Fruit fly (Drosophila melanogaster) whole organism, embryonic: ENCODE data around the gene Tfb5.
A peak's percentile ranks its signal among the peaks of the same experiment; 100 is the strongest.

Experiments used
- Bdp1 ChIP-seq: fragments of 200-800 bp; sonication (Bioruptor generic); optimal IDR thresholded peaks from 3 replicates; lab custom pipeline; 2016; ENCODE audit warnings: missing biosample characterization, missing genetic modification characterization
- Blimp-1 ChIP-seq: fragments of 200-800 bp; sonication (Bioruptor generic); optimal IDR thresholded peaks from 3 replicates; lab custom pipeline; 2018; ENCODE audit warnings: missing biosample characterization, missing genetic modification characterization, mild to moderate bottlenecking, moderate library complexity, missing genetic modification reagents
- CG1024 ChIP-seq: fragments of 200-800 bp; sonication (Bioruptor generic); IDR thresholded peaks from 2 replicates; pipeline ENCODE4 v1.3.6; 2022; ENCODE audit warnings: missing biosample characterization, missing genetic modification characterization
- CG14050 ChIP-seq: fragments of 200-800 bp; sonication (Bioruptor generic); IDR thresholded peaks from 3 replicates; pipeline ENCODE4 v1.3.6; 2022; ENCODE audit warnings: missing biosample characterization, missing genetic modification characterization
- CG15479 ChIP-seq: fragments of 200-800 bp; sonication (Bioruptor generic); optimal IDR thresholded peaks from 3 replicates; lab custom pipeline; 2019; ENCODE audit warnings: missing biosample characterization, mild to moderate bottlenecking, missing genetic modification characterization, moderate library complexity
- CG15514 ChIP-seq: fragments of 200-800 bp; sonication (Bioruptor generic); optimal IDR thresholded peaks from 3 replicates; lab custom pipeline; 2017; ENCODE audit warnings: missing biosample characterization, missing genetic modification characterization, mild to moderate bottlenecking, moderate library complexity, missing genetic modification reagents
- CG1647 ChIP-seq: fragments of 200-800 bp; sonication (Bioruptor generic); optimal IDR thresholded peaks from 3 replicates; lab custom pipeline; 2016; ENCODE audit warnings: missing biosample characterization, missing genetic modification characterization
- CG17359 ChIP-seq: fragments of 200-800 bp; sonication (Bioruptor generic); optimal IDR thresholded peaks from 3 replicates; lab custom pipeline; 2018; ENCODE audit warnings: missing biosample characterization, mild to moderate bottlenecking, missing genetic modification characterization, moderate library complexity
- CG3065 ChIP-seq: fragments of 200-800 bp; sonication (Bioruptor generic); optimal IDR thresholded peaks from 2 replicates; lab custom pipeline; 2016; ENCODE audit warnings: missing biosample characterization, missing genetic modification characterization
- CG31441 ChIP-seq: fragments of 200-800 bp; sonication (Bioruptor generic); IDR thresholded peaks from 2 replicates; pipeline ENCODE4 v1.3.6; 2022; ENCODE audit warnings: missing biosample characterization, missing genetic modification characterization
- CG32772 ChIP-seq: fragments of 200-800 bp; sonication (Bioruptor generic); IDR thresholded peaks from 2 replicates; pipeline ENCODE4 v1.3.6; 2022; ENCODE audit warnings: missing biosample characterization, missing genetic modification characterization
- CG33213 ChIP-seq: fragments of 200-800 bp; sonication (Bioruptor generic); optimal IDR thresholded peaks from 3 replicates; lab custom pipeline; 2016; ENCODE audit warnings: missing biosample characterization, missing genetic modification characterization
- CG4404 ChIP-seq: fragments of 200-800 bp; sonication (Bioruptor generic); IDR thresholded peaks from 2 replicates; pipeline ENCODE4 v1.3.6; 2022; ENCODE audit warnings: missing biosample characterization, missing genetic modification characterization
- CG4424 ChIP-seq: fragments of 200-800 bp; sonication (Bioruptor generic); optimal IDR thresholded peaks from 3 replicates; lab custom pipeline; 2016; ENCODE audit warnings: missing biosample characterization, missing genetic modification characterization
- CG6254 ChIP-seq: fragments of 200-800 bp; sonication (Bioruptor generic); optimal IDR thresholded peaks from 3 replicates; lab custom pipeline; 2017; ENCODE audit warnings: mild to moderate bottlenecking, missing biosample characterization, missing genetic modification reagents, missing genetic modification characterization
- CG7271 ChIP-seq: fragments of 200-800 bp; sonication (Bioruptor generic); optimal IDR thresholded peaks from 2 replicates; lab custom pipeline; 2018; ENCODE audit warnings: missing biosample characterization, mild to moderate bottlenecking, missing genetic modification characterization, moderate library complexity
- CG8765 ChIP-seq: fragments of 200-800 bp; sonication (Bioruptor generic); IDR thresholded peaks from 2 replicates; pipeline ENCODE4 v1.3.6; 2022; ENCODE audit warnings: missing biosample characterization, missing genetic modification characterization
- CoRest ChIP-seq: fragments of 200-800 bp; sonication (Bioruptor generic); optimal IDR thresholded peaks from 3 replicates; lab custom pipeline; 2018; ENCODE audit warnings: missing biosample characterization, mild to moderate bottlenecking, missing genetic modification characterization, moderate library complexity
- Dfd ChIP-seq, 2 experiments: fragments of >200 bp; optimal IDR thresholded peaks; 2 replicates each; lab custom pipeline; 2017; ENCODE audit warnings: missing biosample characterization in 2 of 2, missing genetic modification characterization in 2 of 2
- Dip3 ChIP-seq: fragments of 200-800 bp; sonication (Bioruptor generic); optimal IDR thresholded peaks from 3 replicates; lab custom pipeline; 2016; ENCODE audit warnings: missing biosample characterization, missing genetic modification characterization
- Doc2 ChIP-seq: fragments of 200-800 bp; sonication (Bioruptor generic); IDR thresholded peaks from 2 replicates; pipeline ENCODE4 v1.3.6; 2022; ENCODE audit warnings: missing biosample characterization, missing genetic modification characterization
- Dref ChIP-seq: fragments of 200-800 bp; sonication (Bioruptor generic); IDR thresholded peaks from 2 replicates; pipeline ENCODE4 v1.3.6; 2022; ENCODE audit warnings: missing biosample characterization, missing genetic modification characterization
- Ets65A ChIP-seq: fragments of 200-800 bp; sonication (Bioruptor generic); peaks from one replicate; lab custom pipeline; 2016; ENCODE audit warnings: missing biosample characterization, missing genetic modification characterization
- Fer1 ChIP-seq: fragments of 200-800 bp; sonication (Bioruptor generic); optimal IDR thresholded peaks from 2 replicates; lab custom pipeline; 2017; ENCODE audit warnings: missing biosample characterization, mild to moderate bottlenecking, missing genetic modification characterization
- MBD-R2 ChIP-seq: fragments of 200-800 bp; sonication (Bioruptor generic); IDR thresholded peaks from 2 replicates; pipeline ENCODE4 v1.3.6; 2022; ENCODE audit warnings: missing biosample characterization, missing genetic modification characterization
- NK7.1 ChIP-seq: fragments of 200-800 bp; sonication (Bioruptor generic); optimal IDR thresholded peaks from 3 replicates; lab custom pipeline; 2016; ENCODE audit warnings: missing biosample characterization, missing genetic modification characterization
- Ptx1 ChIP-seq: fragments of 200-800 bp; sonication (Bioruptor generic); IDR thresholded peaks from 2 replicates; pipeline ENCODE4 v1.3.6; 2022; ENCODE audit warnings: missing biosample characterization, missing genetic modification characterization
- Sox100B ChIP-seq: fragments of 200-800 bp; sonication (Bioruptor generic); optimal IDR thresholded peaks from 3 replicates; lab custom pipeline; 2018; ENCODE audit warnings: missing biosample characterization, mild to moderate bottlenecking, missing genetic modification characterization
- Sry-β ChIP-seq: fragments of 200-800 bp; sonication (Bioruptor generic); optimal IDR thresholded peaks from 2 replicates; lab custom pipeline; 2018; ENCODE audit warnings: missing biosample characterization, mild to moderate bottlenecking, missing genetic modification characterization, moderate library complexity
- Sry-δ ChIP-seq: fragments of 200-800 bp; sonication (Bioruptor generic); optimal IDR thresholded peaks from 2 replicates; lab custom pipeline; 2016; ENCODE audit warnings: missing biosample characterization, missing genetic modification characterization
- ap ChIP-seq: fragments of 200-800 bp; sonication (Bioruptor generic); IDR thresholded peaks from 2 replicates; pipeline ENCODE4 v1.3.6; 2022; ENCODE audit warnings: missing biosample characterization, missing genetic modification characterization
- ase ChIP-seq: fragments of 200-800 bp; sonication (Bioruptor generic); IDR thresholded peaks from 3 replicates; pipeline ENCODE4 v1.3.6; 2022; ENCODE audit warnings: missing biosample characterization, missing genetic modification characterization
- chif ChIP-seq, 2 experiments: fragments of 200-800 bp; sonication (Bioruptor generic); optimal IDR thresholded peaks; 3 replicates each; lab custom pipeline; 2016; ENCODE audit warnings: missing biosample characterization in 2 of 2, missing genetic modification characterization in 2 of 2
- da ChIP-seq: fragments of 200-800 bp; sonication (Bioruptor generic); optimal IDR thresholded peaks from 2 replicates; lab custom pipeline; 2016; ENCODE audit warnings: missing biosample characterization, missing genetic modification characterization
- exex ChIP-seq: fragments of 200-800 bp; sonication (Bioruptor generic); optimal IDR thresholded peaks from 4 replicates; lab custom pipeline; 2018; ENCODE audit warnings: missing biosample characterization, mild to moderate bottlenecking, missing genetic modification characterization, moderate library complexity
- fd3F ChIP-seq: fragments of 200-800 bp; sonication (Bioruptor generic); optimal IDR thresholded peaks from 2 replicates; lab custom pipeline; 2018; ENCODE audit warnings: missing biosample characterization, mild to moderate bottlenecking, missing genetic modification characterization, moderate library complexity
- grn ChIP-seq: fragments of 200-800 bp; sonication (Bioruptor generic); optimal IDR thresholded peaks from 3 replicates; lab custom pipeline; 2017; ENCODE audit warnings: missing biosample characterization, missing genetic modification characterization
- ham ChIP-seq: fragments of 200-800 bp; sonication (Bioruptor generic); IDR thresholded peaks from 2 replicates; pipeline ENCODE4 v1.3.6; 2022; ENCODE audit warnings: missing biosample characterization, missing genetic modification characterization
- hth ChIP-seq: fragments of >200 bp; optimal IDR thresholded peaks from 2 replicates; lab custom pipeline; 2017; ENCODE audit warnings: inconsistent platforms
- nerfin-1 ChIP-seq: fragments of 200-800 bp; sonication (Bioruptor generic); optimal IDR thresholded peaks from 3 replicates; lab custom pipeline; 2019; ENCODE audit warnings: missing biosample characterization, mild to moderate bottlenecking, missing genetic modification characterization, moderate library complexity
- nmo ChIP-seq: fragments of 200-800 bp; sonication (Bioruptor generic); optimal IDR thresholded peaks from 2 replicates; lab custom pipeline; 2018; ENCODE audit warnings: missing biosample characterization, mild to moderate bottlenecking, missing genetic modification characterization, moderate library complexity
- odd ChIP-seq: fragments of 200-800 bp; sonication (Bioruptor generic); optimal IDR thresholded peaks from 2 replicates; lab custom pipeline; 2017; ENCODE audit warnings: missing biosample characterization, mild to moderate bottlenecking, missing genetic modification characterization
- onecut ChIP-seq: fragments of 200-800 bp; sonication (Bioruptor generic); IDR thresholded peaks from 2 replicates; pipeline ENCODE4 v1.3.6; 2022; ENCODE audit warnings: missing biosample characterization, missing genetic modification characterization
- row ChIP-seq: fragments of 200-800 bp; sonication (Bioruptor generic); IDR thresholded peaks from 3 replicates; pipeline ENCODE4 v1.3.6; 2022; ENCODE audit warnings: missing biosample characterization, missing genetic modification characterization
- scrt ChIP-seq: fragments of 200-800 bp; sonication (Bioruptor generic); optimal IDR thresholded peaks from 2 replicates; lab custom pipeline; 2018; ENCODE audit warnings: missing biosample characterization, mild to moderate bottlenecking, missing genetic modification characterization, moderate library complexity
- sens ChIP-seq: fragments of 200-800 bp; sonication (Bioruptor generic); peaks from one replicate; lab custom pipeline; 2016; ENCODE audit warnings: missing biosample characterization, missing genetic modification characterization
- seq ChIP-seq: fragments of 200-800 bp; sonication (Bioruptor generic); IDR thresholded peaks from 2 replicates; pipeline ENCODE4 v1.3.6; 2022; ENCODE audit warnings: missing biosample characterization, missing genetic modification characterization
- slou ChIP-seq: fragments of 200-800 bp; sonication (Bioruptor generic); optimal IDR thresholded peaks from 3 replicates; lab custom pipeline; 2016; ENCODE audit warnings: missing biosample characterization, missing genetic modification characterization
- stc ChIP-seq: fragments of 200-800 bp; sonication (Bioruptor generic); IDR thresholded peaks from 2 replicates; pipeline ENCODE4 v1.3.6; 2022; ENCODE audit warnings: missing biosample characterization, missing genetic modification characterization
- ttk ChIP-seq: fragments of 200-800 bp; sonication (Bioruptor generic); IDR thresholded peaks from 2 replicates; pipeline ENCODE4 v2.1.2; 2022; ENCODE audit warnings: missing biosample characterization, missing genetic modification characterization
- tx ChIP-seq: fragments of 200-800 bp; sonication (Bioruptor generic); optimal IDR thresholded peaks from 2 replicates; lab custom pipeline; 2016; ENCODE audit warnings: missing biosample characterization, missing genetic modification characterization

Tfb5 gene

DNA sequence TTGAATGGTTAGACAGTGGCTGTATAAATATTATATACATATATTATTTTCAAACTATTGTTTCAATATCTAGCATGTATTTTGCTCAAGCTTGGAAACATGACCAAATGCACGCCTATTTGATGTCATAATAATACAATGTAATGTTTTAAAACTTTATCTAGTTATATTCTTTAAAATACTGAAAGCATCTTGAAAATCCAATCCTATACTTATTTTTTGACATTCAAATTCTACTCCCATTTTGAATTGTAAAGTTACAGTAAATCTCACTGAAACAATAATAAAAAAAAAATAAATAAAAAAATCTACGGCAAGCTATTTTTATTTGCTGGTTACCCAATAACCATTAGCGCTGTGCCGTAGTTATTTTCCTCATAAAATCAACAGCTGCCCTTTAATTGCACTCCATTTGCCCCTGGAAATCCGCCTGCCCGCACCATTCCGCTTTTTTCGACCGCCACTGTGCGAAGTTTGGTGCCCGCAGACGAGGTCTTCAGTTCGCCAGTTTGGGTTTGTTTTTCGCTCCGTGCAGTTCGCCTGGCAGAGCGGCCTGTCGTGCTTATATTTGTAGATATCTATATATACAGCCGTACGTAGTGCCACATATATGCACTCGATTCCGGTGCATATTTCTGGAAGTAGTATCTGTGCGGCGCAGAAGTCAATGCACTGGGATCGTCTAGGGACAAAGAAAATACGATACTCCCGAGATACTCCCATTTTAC, 34.4 kb upstream of the Tfb5 start (continued):
- TF ChIP-seq CG33213 (GFP tag; lab: Kevin White, UChicago) (peak; percentile 3), row (GFP tag; lab: Robert Waterston, UW) (peak; percentile 71), exex (no peak), CG32772 (GFP tag; lab: Robert Waterston, UW) (peak; percentile 34; the same call in 1 of the 2 replicates), CG15479 (no peak), ttk (GFP tag; lab: Robert Waterston, UW) (peak; percentile 39; the same call in 1 of the 2 replicates), Sox100B (GFP tag; lab: Kevin White, UChicago) (peak; percentile 78), da (GFP tag; lab: Kevin White, UChicago) (no peak), hth (lab: Kevin White, UChicago) (no peak), Dref (no peak), ham (GFP tag; lab: Robert Waterston, UW) (no peak; the same call in 1 of the 2 replicates), NK7.1 (GFP tag; lab: Kevin White, UChicago) (no peak), ap (no peak), CoRest (tag; lab: Kevin White, UChicago) (peak; percentile 49), chif (GFP tag; optimal IDR thresholded peaks at IDR 0.05; lab: Kevin White, UChicago) (peak in 1 of 2 experiments; percentile 51), CG8765 (GFP tag; lab: Robert Waterston, UW) (no peak), Ets65A (GFP tag; lab: Kevin White, UChicago) (peak; percentile 64), slou (peak; percentile 32), ase (GFP tag; lab: Robert Waterston, UW) (peak; percentile 54; the same call in 2 of the 3 replicates), CG6254 (GFP tag; lab: Kevin White, UChicago) (peak; percentile 30), seq (GFP tag; lab: Robert Waterston, UW) (peak; percentile 73), fd3F (GFP tag; lab: Kevin White, UChicago) (peak; percentile 41), stc (GFP tag; lab: Robert Waterston, UW) (peak; percentile 41; the same call in 1 of the 2 replicates), nmo (GFP tag; lab: Kevin White, UChicago) (peak; percentile 54), CG15514 (GFP tag; lab: Kevin White, UChicago) (peak; percentile 26), CG1647 (GFP tag; lab: Kevin White, UChicago) (no peak), Doc2 (GFP tag; lab: Robert Waterston, UW) (no peak), Bdp1 (GFP tag; lab: Kevin White, UChicago) (no peak), Dip3 (GFP tag; lab: Kevin White, UChicago) (no peak), Fer1 (GFP tag; lab: Kevin White, UChicago) (peak; percentile 26), Dfd (GFP tag; optimal IDR thresholded peaks at IDR 0.05; lab: Kevin White, UChicago) (no peak), Blimp-1 (GFP tag; lab: Kevin White, UChicago) (peak; percentile 32), onecut (peak; percentile 33), Sry-δ (GFP tag; lab: Kevin White, UChicago) (no peak), Ptx1 (GFP tag; lab: Robert Waterston, UW) (0 out of 2 replicates have a peak, but pooled peaks have one; percentile 26), CG3065 (GFP tag; lab: Kevin White, UChicago) (no peak), CG14050 (peak; percentile 30; the same call in 2 of the 3 replicates), CG4404 (GFP tag; lab: Robert Waterston, UW) (peak; percentile 27; the same call in 1 of the 2 replicates), CG17359 (tag; lab: Kevin White, UChicago) (peak; percentile 46), CG7271 (tag; lab: Kevin White, UChicago) (no peak), MBD-R2 (GFP tag; lab: Robert Waterston, UW) (no peak), scrt (GFP tag; lab: Kevin White, UChicago) (no peak), CG31441 (GFP tag; lab: Robert Waterston, UW) (peak; percentile 83), CG1024 (GFP tag; lab: Robert Waterston, UW) (peak; percentile 45; the same call in 1 of the 2 replicates), grn (GFP tag; lab: Kevin White, UChicago) (no peak), nerfin-1 (no peak), CG4424 (GFP tag; lab: Kevin White, UChicago) (peak; percentile 63), Sry-β (GFP tag; lab: Kevin White, UChicago) (no peak), odd (peak; percentile 56), tx (GFP tag; lab: Kevin White, UChicago) (no peak), sens (GFP tag; lab: Kevin White, UChicago) (peak; percentile 80)
